Fruit fly (Drosophila melanogaster): Measurements from ENCODE around the gene CG4783.

- TF ChIP-seq psq (optimal IDR thresholded peaks at IDR 0.05) (no peak), CG8478 (optimal IDR thresholded peaks at IDR 0.05) (no peak)
Measured at dm6 chr3R:19995408-19995807, 47.2 kb downstream of the CG4783 start.
